Fruit fly (Drosophila melanogaster) whole organism, adult: ENCODE results near the gene dsd.
A peak's percentile ranks its signal among the peaks of the same experiment; 100 is the strongest.

Experiments
- CG12768 ChIP-seq: fragments of 200-800 bp; sonication (Bioruptor generic); optimal IDR thresholded peaks from 2 replicates; lab custom pipeline; 2017; ENCODE audit warnings: missing biosample characterization, missing genetic modification characterization, mild to moderate bottlenecking, moderate library complexity, missing genetic modification reagents
- CG14711 ChIP-seq: fragments of 200-800 bp; sonication (Bioruptor generic); optimal IDR thresholded peaks from 2 replicates; lab custom pipeline; 2018; ENCODE audit warnings: missing biosample characterization, mild to moderate bottlenecking, missing genetic modification characterization, moderate library complexity
- CG1620 ChIP-seq: fragments of 200-800 bp; sonication (Bioruptor generic); optimal IDR thresholded peaks from 2 replicates; lab custom pipeline; 2016; ENCODE audit warnings: missing biosample characterization, missing genetic modification characterization
- CG33017 ChIP-seq: fragments of 200-800 bp; sonication (Bioruptor generic); optimal IDR thresholded peaks from 2 replicates; lab custom pipeline; 2018; ENCODE audit warnings: missing biosample characterization, mild to moderate bottlenecking, missing genetic modification characterization, moderate library complexity
- Mnt ChIP-seq: fragments of 200-800 bp; sonication (Bioruptor generic); optimal IDR thresholded peaks from 2 replicates; lab custom pipeline; 2016; ENCODE audit warnings: missing biosample characterization, mild to moderate bottlenecking, missing genetic modification characterization
- bab1 ChIP-seq: fragments of 200-800 bp; sonication (Bioruptor generic); optimal IDR thresholded peaks from 3 replicates; lab custom pipeline; 2019; ENCODE audit warnings: missing biosample characterization, mild to moderate bottlenecking, missing genetic modification characterization, moderate library complexity
- cnc ChIP-seq, 2 experiments: fragments of >200 bp; optimal IDR thresholded peaks; 2 replicates each; lab custom pipeline; 2017
- kay ChIP-seq: fragments of 200-800 bp; sonication (Bioruptor generic); peaks from one replicate; lab custom pipeline; 2016; ENCODE audit warnings: missing biosample characterization, missing genetic modification characterization, borderline replicate concordance
- ovo ChIP-seq: fragments of 200-800 bp; sonication (Bioruptor generic); optimal IDR thresholded peaks from 2 replicates; lab custom pipeline; 2016; ENCODE audit warnings: missing biosample characterization, missing genetic modification characterization
- pad ChIP-seq: fragments of 200-800 bp; sonication (Bioruptor generic); optimal IDR thresholded peaks from 3 replicates; lab custom pipeline; 2017; ENCODE audit warnings: missing biosample characterization, missing genetic modification characterization, mild to moderate bottlenecking, moderate library complexity, missing genetic modification reagents
- tj ChIP-seq: fragments of 200-800 bp; sonication (Bioruptor generic); optimal IDR thresholded peaks from 3 replicates; lab custom pipeline; 2017; ENCODE audit warnings: missing biosample characterization, mild to moderate bottlenecking, missing genetic modification characterization, moderate library complexity
- toe ChIP-seq: fragments of 200-800 bp; sonication (Bioruptor generic); optimal IDR thresholded peaks from 2 replicates; lab custom pipeline; 2016; ENCODE audit warnings: missing biosample characterization, missing genetic modification characterization

dm6 chr3R:27608000-27608399 is 804 bp upstream of the dsd start:
- no peak for TF ChIP-seq ovo (GFP tag; lab: Kevin White, UChicago)
- TF ChIP-seq bab1 (GFP tag; lab: Kevin White, UChicago) = no peak
- no peak for TF ChIP-seq toe (GFP tag; lab: Kevin White, UChicago)
- TF ChIP-seq CG1620 (GFP tag; lab: Kevin White, UChicago) = no peak
- TF ChIP-seq kay (GFP tag; lab: Kevin White, UChicago) = no peak
- TF ChIP-seq pad (GFP tag; lab: Kevin White, UChicago) = no peak
- no peak for TF ChIP-seq CG14711 (tag; lab: Kevin White, UChicago)
- no peak for TF ChIP-seq CG12768
- TF ChIP-seq tj = no peak
- TF ChIP-seq Mnt (GFP tag; lab: Kevin White, UChicago) = peak; percentile 72
- no peak for TF ChIP-seq CG33017 (tag; lab: Kevin White, UChicago)
- TF ChIP-seq cnc (optimal IDR thresholded peaks at IDR 0.05; lab: Kevin White, UChicago) = no peak
